Worm (Caenorhabditis elegans) whole organism, midembryonic: ENCODE data around the gene set-4.

Experiments
- cog-1 ChIP-seq: sonication (generic microtip); optimal IDR thresholded peaks from 2 replicates; lab custom pipeline; 2016; ENCODE audit warnings: missing genetic modification characterization, missing compliant biosample characterization
- flt-1 ChIP-seq: fragments of 200-800 bp; sonication (Bioruptor generic); IDR thresholded peaks from 2 replicates; pipeline ENCODE4 v1.3.6; 2022; ENCODE audit warnings: missing genetic modification characterization, missing compliant biosample characterization
- klf-2 ChIP-seq: fragments of 200-800 bp; sonication (Bioruptor generic); conservative IDR thresholded peaks from 2 replicates; pipeline ENCODE4 v1.3.6; 2022; ENCODE audit warnings: missing genetic modification reagents, missing genetic modification characterization, missing compliant biosample characterization
- med-1 ChIP-seq: sonication (generic microtip); optimal IDR thresholded peaks from 2 replicates; lab custom pipeline; 2017; ENCODE audit warnings: missing genetic modification characterization, mild to moderate bottlenecking, missing compliant biosample characterization, antibody characterized with exemption, missing genetic modification reagents; ENCODE audit not compliant: insufficient read depth
- ref-1 ChIP-seq: fragments of 200-800 bp; sonication (Bioruptor generic); conservative IDR thresholded peaks from 2 replicates; pipeline ENCODE4 v1.3.6; 2022; ENCODE audit warnings: missing genetic modification reagents, missing genetic modification characterization, missing compliant biosample characterization
- tab-1 ChIP-seq: fragments of 200-800 bp; sonication (Bioruptor generic); IDR thresholded peaks from 2 replicates; pipeline ENCODE4 v1.3.6; 2022; ENCODE audit warnings: missing genetic modification characterization, missing compliant biosample characterization
- ztf-23 ChIP-seq: fragments of 200-800 bp; sonication (Bioruptor generic); IDR thresholded peaks from 2 replicates; pipeline ENCODE4 v1.3.6; 2022; ENCODE audit warnings: missing genetic modification reagents, missing genetic modification characterization, missing compliant biosample characterization
- ztf-29 ChIP-seq: fragments of 200-800 bp; sonication (Bioruptor generic); IDR thresholded peaks from 2 replicates; pipeline ENCODE4 v1.3.6; 2022; ENCODE audit warnings: missing genetic modification reagents, missing genetic modification characterization, missing compliant biosample characterization

- TF ChIP-seq med-1 (GFP tag; lab: Kevin White, UChicago) (no peak), tab-1 (GFP tag; lab: Robert Waterston, UW) (no peak), ztf-23 (GFP tag; lab: Robert Waterston, UW) (no peak), klf-2 (GFP tag; lab: Robert Waterston, UW) (no peak), ztf-29 (GFP tag; lab: Robert Waterston, UW) (no peak), flt-1 (GFP tag; lab: Robert Waterston, UW) (no peak), cog-1 (tag; lab: Kevin White, UChicago) (no peak), ref-1 (GFP tag; lab: Robert Waterston, UW) (no peak)
These were observed 19.7 kb downstream of the set-4 start for ce11 chrII:6311459-6311858.
